Worm (Caenorhabditis elegans) whole organism, midembryonic: Measurements from ENCODE around the gene T05A8.11.
A peak's percentile ranks its signal among the peaks of the same experiment; 100 is the strongest.

Source experiments
- T22C8.4 ChIP-seq: fragments of 200-800 bp; sonication (Bioruptor generic); IDR thresholded peaks from 2 replicates; pipeline ENCODE4 v1.3.6; 2022; ENCODE audit warnings: missing genetic modification characterization, missing compliant biosample characterization
- cog-1 ChIP-seq: sonication (generic microtip); optimal IDR thresholded peaks from 2 replicates; lab custom pipeline; 2016; ENCODE audit warnings: missing genetic modification characterization, missing compliant biosample characterization
- flt-1 ChIP-seq: fragments of 200-800 bp; sonication (Bioruptor generic); IDR thresholded peaks from 2 replicates; pipeline ENCODE4 v1.3.6; 2022; ENCODE audit warnings: missing genetic modification characterization, missing compliant biosample characterization
- klf-2 ChIP-seq: fragments of 200-800 bp; sonication (Bioruptor generic); conservative IDR thresholded peaks from 2 replicates; pipeline ENCODE4 v1.3.6; 2022; ENCODE audit warnings: missing genetic modification reagents, missing genetic modification characterization, missing compliant biosample characterization
- med-1 ChIP-seq: sonication (generic microtip); optimal IDR thresholded peaks from 2 replicates; lab custom pipeline; 2017; ENCODE audit warnings: missing genetic modification characterization, mild to moderate bottlenecking, missing compliant biosample characterization, antibody characterized with exemption, missing genetic modification reagents; ENCODE audit not compliant: insufficient read depth
- ref-1 ChIP-seq: fragments of 200-800 bp; sonication (Bioruptor generic); conservative IDR thresholded peaks from 2 replicates; pipeline ENCODE4 v1.3.6; 2022; ENCODE audit warnings: missing genetic modification reagents, missing genetic modification characterization, missing compliant biosample characterization
- tab-1 ChIP-seq: fragments of 200-800 bp; sonication (Bioruptor generic); IDR thresholded peaks from 2 replicates; pipeline ENCODE4 v1.3.6; 2022; ENCODE audit warnings: missing genetic modification characterization, missing compliant biosample characterization
- ztf-23 ChIP-seq: fragments of 200-800 bp; sonication (Bioruptor generic); IDR thresholded peaks from 2 replicates; pipeline ENCODE4 v1.3.6; 2022; ENCODE audit warnings: missing genetic modification reagents, missing genetic modification characterization, missing compliant biosample characterization
- ztf-29 ChIP-seq: fragments of 200-800 bp; sonication (Bioruptor generic); IDR thresholded peaks from 2 replicates; pipeline ENCODE4 v1.3.6; 2022; ENCODE audit warnings: missing genetic modification reagents, missing genetic modification characterization, missing compliant biosample characterization

T05A8.11 gene

ce11 chrII:2725561-2725960, at the start of gene T05A8.11, which contains the start of gene nep-2:
T05A8.11 (minus strand) TSS chrII:2725661.
nep-2 (minus strand) TSS chrII:2725752.
- TF ChIP-seq T22C8.4 (GFP tag; lab: Robert Waterston, UW) (no peak), tab-1 (GFP tag; lab: Robert Waterston, UW) (no peak), ztf-29 (GFP tag; lab: Robert Waterston, UW) (no peak), ref-1 (GFP tag; lab: Robert Waterston, UW) (no peak), klf-2 (GFP tag; lab: Robert Waterston, UW) (no peak), ztf-23 (GFP tag; lab: Robert Waterston, UW) (no peak), cog-1 (tag; lab: Kevin White, UChicago) (no peak)

ce11 chrII:2774904-2775303, 49.4 kb upstream of the T05A8.11 start, which contains the start of gene fbxb-111:
fbxb-111 (minus strand) TSS chrII:2775004.
- no peak for TF ChIP-seq T22C8.4 (GFP tag; lab: Robert Waterston, UW)
- TF ChIP-seq ref-1 (GFP tag; lab: Robert Waterston, UW) = no peak
- no peak for TF ChIP-seq ztf-23 (GFP tag; lab: Robert Waterston, UW)
- no peak for TF ChIP-seq klf-2 (GFP tag; lab: Robert Waterston, UW)

- TF ChIP-seq ztf-29 (GFP tag; lab: Robert Waterston, UW) (no peak), med-1 (GFP tag; lab: Kevin White, UChicago) (no peak), cog-1 (tag; lab: Kevin White, UChicago) (no peak), ztf-23 (GFP tag; lab: Robert Waterston, UW) (no peak), flt-1 (GFP tag; lab: Robert Waterston, UW) (no peak), klf-2 (GFP tag; lab: Robert Waterston, UW) (no peak), T22C8.4 (GFP tag; lab: Robert Waterston, UW) (no peak), tab-1 (GFP tag; lab: Robert Waterston, UW) (no peak)
These were observed 48.1 kb upstream of the T05A8.11 start, which contains the start of gene sdz-9 for ce11 chrII:2773534-2773933. sdz-9 (minus strand) TSS chrII:2773634.

- TF ChIP-seq med-1 (GFP tag; lab: Kevin White, UChicago) = no peak
- TF ChIP-seq ztf-29 (GFP tag; lab: Robert Waterston, UW) = no peak
- TF ChIP-seq ref-1 (GFP tag; lab: Robert Waterston, UW) = no peak
- no peak for TF ChIP-seq T22C8.4 (GFP tag; lab: Robert Waterston, UW)
- no peak for TF ChIP-seq flt-1 (GFP tag; lab: Robert Waterston, UW)
- TF ChIP-seq cog-1 (tag; lab: Kevin White, UChicago) = no peak
- TF ChIP-seq klf-2 (GFP tag; lab: Robert Waterston, UW) = no peak
These were observed 46.7 kb upstream of the T05A8.11 start, which contains the start of gene sdz-10 for ce11 chrII:2772166-2772565. sdz-10 (minus strand) TSS chrII:2772266.

ce11 chrII:2770788-2771187, 45.3 kb upstream of the T05A8.11 start, which contains the start of gene fbxb-105:
fbxb-105 (minus strand) TSS chrII:2770888.
- TF ChIP-seq flt-1 (GFP tag; lab: Robert Waterston, UW) = no peak
- TF ChIP-seq ztf-29 (GFP tag; lab: Robert Waterston, UW) = no peak
- TF ChIP-seq T22C8.4 (GFP tag; lab: Robert Waterston, UW) = no peak
- no peak for TF ChIP-seq cog-1 (tag; lab: Kevin White, UChicago)
- no peak for TF ChIP-seq ztf-23 (GFP tag; lab: Robert Waterston, UW)
- TF ChIP-seq klf-2 (GFP tag; lab: Robert Waterston, UW) = no peak
- TF ChIP-seq tab-1 (GFP tag; lab: Robert Waterston, UW) = no peak
- TF ChIP-seq ref-1 (GFP tag; lab: Robert Waterston, UW) = no peak
- no peak for TF ChIP-seq med-1 (GFP tag; lab: Kevin White, UChicago)

ce11 chrII:2769021-2769420, 43.6 kb upstream of the T05A8.11 start, which contains the start of gene F08D12.7:
F08D12.7 (minus strand) TSS chrII:2769121.
- TF ChIP-seq klf-2 (GFP tag; lab: Robert Waterston, UW) = no peak
- TF ChIP-seq T22C8.4 (GFP tag; lab: Robert Waterston, UW) = no peak
- no peak for TF ChIP-seq ref-1 (GFP tag; lab: Robert Waterston, UW)
- TF ChIP-seq cog-1 (tag; lab: Kevin White, UChicago) = no peak
- TF ChIP-seq tab-1 (GFP tag; lab: Robert Waterston, UW) = no peak
- no peak for TF ChIP-seq ztf-23 (GFP tag; lab: Robert Waterston, UW)
- no peak for TF ChIP-seq ztf-29 (GFP tag; lab: Robert Waterston, UW)

- TF ChIP-seq ztf-23 (GFP tag; lab: Robert Waterston, UW) = no peak
- TF ChIP-seq klf-2 (GFP tag; lab: Robert Waterston, UW) = 0 out of 2 replicates have a peak, but pooled peaks have one; percentile 5
- no peak for TF ChIP-seq tab-1 (GFP tag; lab: Robert Waterston, UW)
These were observed 40.9 kb upstream of the T05A8.11 start, which contains the start of gene F08D12.15 for ce11 chrII:2766331-2766730. F08D12.15 (plus strand) TSS chrII:2766631.

- TF ChIP-seq ref-1 (GFP tag; lab: Robert Waterston, UW) (no peak), ztf-29 (GFP tag; lab: Robert Waterston, UW) (no peak), med-1 (GFP tag; lab: Kevin White, UChicago) (no peak), klf-2 (GFP tag; lab: Robert Waterston, UW) (no peak), tab-1 (GFP tag; lab: Robert Waterston, UW) (no peak), cog-1 (tag; lab: Kevin White, UChicago) (no peak), flt-1 (GFP tag; lab: Robert Waterston, UW) (no peak), T22C8.4 (GFP tag; lab: Robert Waterston, UW) (no peak), ztf-23 (GFP tag; lab: Robert Waterston, UW) (no peak)
These were observed 39.2 kb upstream of the T05A8.11 start, which contains the start of gene fbxb-108 for ce11 chrII:2764664-2765063. fbxb-108 (plus strand) TSS chrII:2764964.

ce11 chrII:2762108-2762507, 36.6 kb upstream of the T05A8.11 start, which contains the start of gene fbxb-106:
fbxb-106 (plus strand) TSS chrII:2762408.
- TF ChIP-seq T22C8.4 (GFP tag; lab: Robert Waterston, UW) (no peak), klf-2 (GFP tag; lab: Robert Waterston, UW) (no peak), ref-1 (GFP tag; lab: Robert Waterston, UW) (no peak)
